Fruit fly (Drosophila melanogaster) whole organism, embryonic: ENCODE results near the gene Cralbp.

Experiments used
- Atf3 ChIP-seq: fragments of 200-800 bp; sonication (Bioruptor generic); optimal IDR thresholded peaks from 3 replicates; lab custom pipeline; 2016; ENCODE audit warnings: missing biosample characterization, missing genetic modification characterization
- Bteb2 ChIP-seq: fragments of 200-800 bp; sonication (Bioruptor generic); optimal IDR thresholded peaks from 2 replicates; lab custom pipeline; 2016; ENCODE audit warnings: missing biosample characterization, missing genetic modification characterization
- CG10147 ChIP-seq: fragments of 200-800 bp; sonication (Bioruptor generic); optimal IDR thresholded peaks from 2 replicates; lab custom pipeline; 2019; ENCODE audit warnings: missing biosample characterization, mild to moderate bottlenecking, missing genetic modification characterization, moderate library complexity
- CG12219 ChIP-seq: fragments of 200-800 bp; sonication (Bioruptor generic); optimal IDR thresholded peaks from 3 replicates; lab custom pipeline; 2018; ENCODE audit warnings: missing biosample characterization, mild to moderate bottlenecking, missing genetic modification characterization
- CG12236 ChIP-seq: fragments of 200-800 bp; sonication (Bioruptor generic); optimal IDR thresholded peaks from 2 replicates; lab custom pipeline; 2016; ENCODE audit warnings: missing biosample characterization, missing genetic modification characterization
- CG12391 ChIP-seq: fragments of 200-800 bp; sonication (Bioruptor generic); optimal IDR thresholded peaks from 3 replicates; lab custom pipeline; 2018; ENCODE audit warnings: missing biosample characterization, mild to moderate bottlenecking, missing genetic modification characterization, moderate library complexity
- CG12942 ChIP-seq: fragments of 200-800 bp; sonication (Bioruptor generic); optimal IDR thresholded peaks from 3 replicates; lab custom pipeline; 2016; ENCODE audit warnings: missing biosample characterization, missing genetic modification characterization
- CG13624 ChIP-seq: fragments of 200-800 bp; sonication (Bioruptor generic); optimal IDR thresholded peaks from 2 replicates; lab custom pipeline; 2016; ENCODE audit warnings: missing biosample characterization, missing genetic modification characterization
- CG13894 ChIP-seq: fragments of 200-800 bp; sonication (Bioruptor generic); optimal IDR thresholded peaks from 3 replicates; lab custom pipeline; 2018; ENCODE audit warnings: missing biosample characterization, mild to moderate bottlenecking, missing genetic modification characterization, moderate library complexity
- CG14860 ChIP-seq: fragments of 200-800 bp; sonication (Bioruptor generic); IDR thresholded peaks from 3 replicates; pipeline ENCODE4 v1.3.6; 2022; ENCODE audit warnings: missing biosample characterization, missing genetic modification characterization; ENCODE audit not compliant: partially characterized antibody
- CG15601 ChIP-seq: fragments of 200-800 bp; sonication (Bioruptor generic); optimal IDR thresholded peaks from 3 replicates; lab custom pipeline; 2019; ENCODE audit warnings: missing biosample characterization, mild to moderate bottlenecking, missing genetic modification characterization, moderate library complexity
- CG17328 ChIP-seq: fragments of 200-800 bp; sonication (Bioruptor generic); IDR thresholded peaks from 2 replicates; pipeline ENCODE4 v1.3.6; 2022; ENCODE audit warnings: missing biosample characterization, missing genetic modification characterization
- CG17359 ChIP-seq: fragments of 200-800 bp; sonication (Bioruptor generic); optimal IDR thresholded peaks from 3 replicates; lab custom pipeline; 2018; ENCODE audit warnings: missing biosample characterization, mild to moderate bottlenecking, missing genetic modification characterization, moderate library complexity
- CG2199 ChIP-seq: fragments of 200-800 bp; sonication (Bioruptor generic); IDR thresholded peaks from 3 replicates; pipeline ENCODE4 v1.3.6; 2022; ENCODE audit warnings: missing biosample characterization, missing genetic modification characterization
- CG2712 ChIP-seq: fragments of 200-800 bp; optimal IDR thresholded peaks from 3 replicates; lab custom pipeline; 2019; ENCODE audit warnings: missing biosample characterization, mild to moderate bottlenecking, missing genetic modification characterization, moderate library complexity
- CG31365 ChIP-seq: fragments of 200-800 bp; sonication (Bioruptor generic); optimal IDR thresholded peaks from 2 replicates; lab custom pipeline; 2018; ENCODE audit warnings: missing biosample characterization, mild to moderate bottlenecking, missing genetic modification characterization
- CG33213 ChIP-seq: fragments of 200-800 bp; sonication (Bioruptor generic); optimal IDR thresholded peaks from 3 replicates; lab custom pipeline; 2016; ENCODE audit warnings: missing biosample characterization, missing genetic modification characterization
- CG3995 ChIP-seq: fragments of 200-800 bp; sonication (Bioruptor generic); optimal IDR thresholded peaks from 3 replicates; lab custom pipeline; 2016; ENCODE audit warnings: missing biosample characterization, missing genetic modification characterization
- CG5245 ChIP-seq: fragments of 200-800 bp; sonication (Bioruptor generic); optimal IDR thresholded peaks from 3 replicates; lab custom pipeline; 2016; ENCODE audit warnings: missing biosample characterization, missing genetic modification characterization
- CG7963 ChIP-seq: fragments of 200-800 bp; sonication (Bioruptor generic); IDR thresholded peaks from 3 replicates; pipeline ENCODE4 v1.3.6; 2022; ENCODE audit warnings: missing biosample characterization, missing genetic modification characterization; ENCODE audit not compliant: partially characterized antibody
- Camta ChIP-seq: fragments of 200-800 bp; sonication (Bioruptor generic); optimal IDR thresholded peaks from 2 replicates; lab custom pipeline; 2016; ENCODE audit warnings: missing biosample characterization, missing genetic modification characterization
- Chrac-16 ChIP-seq: fragments of 200-800 bp; sonication (Bioruptor generic); optimal IDR thresholded peaks from 3 replicates; lab custom pipeline; 2016; ENCODE audit warnings: missing biosample characterization, missing genetic modification characterization
- Dbx ChIP-seq: fragments of 200-800 bp; sonication (Bioruptor generic); IDR thresholded peaks from 3 replicates; pipeline ENCODE4 v1.3.6; 2022; ENCODE audit warnings: missing biosample characterization, missing genetic modification characterization
- Dek ChIP-seq: fragments of 200-800 bp; sonication (Bioruptor generic); optimal IDR thresholded peaks from 3 replicates; lab custom pipeline; 2019; ENCODE audit warnings: missing biosample characterization, mild to moderate bottlenecking, missing genetic modification characterization, moderate library complexity
- Dll ChIP-seq: fragments of 200-800 bp; sonication (Bioruptor generic); IDR thresholded peaks from 4 replicates; pipeline ENCODE4 v1.3.6; 2022; ENCODE audit warnings: missing biosample characterization, missing genetic modification characterization; ENCODE audit not compliant: partially characterized antibody
- Dref ChIP-seq: fragments of 200-800 bp; sonication (Bioruptor generic); IDR thresholded peaks from 2 replicates; pipeline ENCODE4 v1.3.6; 2022; ENCODE audit warnings: missing biosample characterization, missing genetic modification characterization
- Ets97D ChIP-seq: fragments of 200-800 bp; sonication (Bioruptor generic); optimal IDR thresholded peaks from 3 replicates; lab custom pipeline; 2016; ENCODE audit warnings: missing biosample characterization, missing genetic modification characterization
- Gug ChIP-seq: fragments of 200-800 bp; sonication (Bioruptor generic); IDR thresholded peaks from 4 replicates; pipeline ENCODE4 v1.3.6; 2022; ENCODE audit warnings: missing biosample characterization, missing genetic modification characterization
- Hmx ChIP-seq: fragments of 200-800 bp; sonication (Bioruptor generic); optimal IDR thresholded peaks from 2 replicates; lab custom pipeline; 2016; ENCODE audit warnings: missing biosample characterization, missing genetic modification characterization
- Hsf ChIP-seq: fragments of 200-800 bp; sonication (Bioruptor generic); optimal IDR thresholded peaks from 3 replicates; lab custom pipeline; 2016; ENCODE audit warnings: missing biosample characterization, missing genetic modification characterization
- MBD-R2 ChIP-seq: fragments of 200-800 bp; sonication (Bioruptor generic); IDR thresholded peaks from 2 replicates; pipeline ENCODE4 v1.3.6; 2022; ENCODE audit warnings: missing biosample characterization, missing genetic modification characterization
- Med ChIP-seq: fragments of 200-800 bp; sonication (Bioruptor generic); peaks from one replicate; lab custom pipeline; 2016; ENCODE audit warnings: missing biosample characterization, missing genetic modification characterization, mild to moderate bottlenecking, inconsistent platforms, moderate library complexity
- Mes4 ChIP-seq: fragments of 200-800 bp; sonication (Bioruptor generic); optimal IDR thresholded peaks from 2 replicates; lab custom pipeline; 2016; ENCODE audit warnings: missing biosample characterization, missing genetic modification characterization
- Side ChIP-seq: fragments of 200-800 bp; sonication (Bioruptor generic); optimal IDR thresholded peaks from 2 replicates; lab custom pipeline; 2016; ENCODE audit warnings: missing biosample characterization, missing genetic modification characterization
- bcd ChIP-seq: fragments of 200-800 bp; sonication (Bioruptor generic); optimal IDR thresholded peaks from 2 replicates; lab custom pipeline; 2017; ENCODE audit warnings: missing biosample characterization, mild to moderate bottlenecking, missing genetic modification characterization
- br ChIP-seq: fragments of >200 bp; optimal IDR thresholded peaks from 2 replicates; lab custom pipeline; 2017
- chif ChIP-seq, 2 experiments: fragments of 200-800 bp; sonication (Bioruptor generic); optimal IDR thresholded peaks; 3 replicates each; lab custom pipeline; 2016; ENCODE audit warnings: missing biosample characterization in 2 of 2, missing genetic modification characterization in 2 of 2
- croc ChIP-seq: fragments of 200-800 bp; sonication (Bioruptor generic); conservative IDR thresholded peaks from 3 replicates; pipeline ENCODE4 v1.3.6; 2022; ENCODE audit warnings: missing biosample characterization, missing genetic modification characterization
- fd64A ChIP-seq: fragments of 200-800 bp; sonication (Bioruptor generic); optimal IDR thresholded peaks from 3 replicates; lab custom pipeline; 2018; ENCODE audit warnings: missing biosample characterization, mild to moderate bottlenecking, missing genetic modification characterization
- fru ChIP-seq: fragments of >200 bp; optimal IDR thresholded peaks from 2 replicates; lab custom pipeline; 2017
- gcm ChIP-seq: fragments of 200-800 bp; sonication (Bioruptor generic); optimal IDR thresholded peaks from 2 replicates; lab custom pipeline; 2019; ENCODE audit warnings: missing biosample characterization, mild to moderate bottlenecking, missing genetic modification characterization, moderate library complexity
- grau ChIP-seq: fragments of 200-800 bp; optimal IDR thresholded peaks from 3 replicates; lab custom pipeline; 2019; ENCODE audit warnings: missing biosample characterization, mild to moderate bottlenecking, missing genetic modification characterization, moderate library complexity
- grn ChIP-seq: fragments of 200-800 bp; sonication (Bioruptor generic); optimal IDR thresholded peaks from 3 replicates; lab custom pipeline; 2017; ENCODE audit warnings: missing biosample characterization, missing genetic modification characterization
- her ChIP-seq: fragments of 200-800 bp; sonication (Bioruptor generic); optimal IDR thresholded peaks from 2 replicates; lab custom pipeline; 2016; ENCODE audit warnings: missing biosample characterization, missing genetic modification characterization
- kah ChIP-seq: fragments of 200-800 bp; sonication (Bioruptor generic); optimal IDR thresholded peaks from 2 replicates; lab custom pipeline; 2018; ENCODE audit warnings: missing biosample characterization, mild to moderate bottlenecking, missing genetic modification characterization
- lbe ChIP-seq: fragments of 200-800 bp; sonication (Bioruptor generic); optimal IDR thresholded peaks from 2 replicates; lab custom pipeline; 2016; ENCODE audit warnings: missing biosample characterization, mild to moderate bottlenecking, missing genetic modification characterization
- lilli ChIP-seq: fragments of 200-800 bp; sonication (Bioruptor generic); optimal IDR thresholded peaks from 3 replicates; lab custom pipeline; 2016; ENCODE audit warnings: missing biosample characterization, missing genetic modification characterization
- p53 ChIP-seq: fragments of 200-800 bp; sonication (Bioruptor generic); optimal IDR thresholded peaks from 2 replicates; lab custom pipeline; 2016; ENCODE audit warnings: missing biosample characterization, missing genetic modification characterization
- row ChIP-seq: fragments of 200-800 bp; sonication (Bioruptor generic); IDR thresholded peaks from 3 replicates; pipeline ENCODE4 v1.3.6; 2022; ENCODE audit warnings: missing biosample characterization, missing genetic modification characterization
- sr ChIP-seq: fragments of 200-800 bp; sonication (Bioruptor generic); IDR thresholded peaks from 3 replicates; pipeline ENCODE4 v1.3.6; 2022; ENCODE audit warnings: missing biosample characterization, missing genetic modification characterization
- tx ChIP-seq: fragments of 200-800 bp; sonication (Bioruptor generic); optimal IDR thresholded peaks from 2 replicates; lab custom pipeline; 2016; ENCODE audit warnings: missing biosample characterization, missing genetic modification characterization
- vvl ChIP-seq: fragments of 200-800 bp; sonication (Bioruptor generic); IDR thresholded peaks from 2 replicates; pipeline ENCODE4 v1.3.6; 2022; ENCODE audit warnings: missing biosample characterization, missing genetic modification characterization
- zfh2 ChIP-seq: fragments of 200-800 bp; sonication (Bioruptor generic); optimal IDR thresholded peaks from 2 replicates; lab custom pipeline; 2016; ENCODE audit warnings: missing biosample characterization, missing genetic modification characterization

Gene Cralbp

DNA sequence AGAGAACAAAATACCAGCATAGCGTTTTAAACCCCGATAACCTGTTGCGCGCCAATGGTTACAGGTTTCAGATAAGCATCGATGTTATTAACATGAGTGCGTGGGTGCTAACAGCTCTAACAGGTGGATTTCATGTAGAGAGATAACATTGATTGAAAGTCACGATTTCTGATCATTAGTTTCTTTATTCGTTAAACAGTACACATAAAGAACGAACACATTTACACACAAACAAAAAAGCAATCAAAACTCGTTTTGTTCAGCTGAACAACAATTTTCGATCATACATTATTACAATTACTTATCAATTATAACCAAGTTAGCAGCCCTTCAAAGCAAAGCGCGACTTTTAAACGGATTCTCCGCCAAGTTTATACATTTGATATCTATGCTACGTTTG lies 3.1 kb upstream of the Cralbp start (continued):
- TF ChIP-seq CG12219 (GFP tag; lab: Kevin White, UChicago) (no peak), CG33213 (peak; percentile 14), croc (GFP tag; lab: Robert Waterston, UW) (no peak), tx (GFP tag; lab: Kevin White, UChicago) (no peak), bcd (no peak), CG13894 (tag; lab: Kevin White, UChicago) (peak; percentile 10), CG17328 (GFP tag; lab: Robert Waterston, UW) (no peak), Dll (peak; percentile 38; the same call in 1 of the 4 replicates), gcm (GFP tag; lab: Kevin White, UChicago) (peak; percentile 1), her (GFP tag; lab: Kevin White, UChicago) (peak; percentile 54), CG31365 (tag; lab: Kevin White, UChicago) (no peak), CG7963 (GFP tag; lab: Robert Waterston, UW) (no peak), Camta (peak; percentile 25), fru (lab: Kevin White, UChicago) (no peak), CG2712 (peak; percentile 52), CG17359 (peak; percentile 41), Hmx (no peak), Bteb2 (GFP tag; lab: Kevin White, UChicago) (peak; percentile 13), CG12391 (peak; percentile 47), Mes4 (no peak), Dref (GFP tag; lab: Robert Waterston, UW) (peak; percentile 59), grau (tag; lab: Kevin White, UChicago) (peak; percentile 24), Med (GFP tag; lab: Kevin White, UChicago) (peak; percentile 92), Side (peak; percentile 51), CG2199 (GFP tag; lab: Robert Waterston, UW) (no peak), Atf3 (GFP tag; lab: Kevin White, UChicago) (no peak), CG14860 (GFP tag; lab: Robert Waterston, UW) (no peak), CG15601 (tag; lab: Kevin White, UChicago) (peak; percentile 63), Ets97D (GFP tag; lab: Kevin White, UChicago) (peak; percentile 49), Hsf (GFP tag; lab: Kevin White, UChicago) (peak; percentile 8), fd64A (no peak), CG5245 (GFP tag; lab: Kevin White, UChicago) (peak; percentile 27), lbe (GFP tag; lab: Kevin White, UChicago) (peak; percentile 66), Dbx (0 out of 3 replicates have a peak, but pooled peaks have one; percentile 31), grn (peak; percentile 100), CG3995 (GFP tag; lab: Kevin White, UChicago) (peak; percentile 96), Dek (tag; lab: Kevin White, UChicago) (no peak), kah (peak; percentile 91), zfh2 (GFP tag; lab: Kevin White, UChicago) (peak; percentile 38), row (GFP tag; lab: Robert Waterston, UW) (peak; percentile 20; the same call in 1 of the 3 replicates), CG10147 (GFP tag; lab: Kevin White, UChicago) (peak; percentile 51), CG13624 (GFP tag; lab: Kevin White, UChicago) (peak; percentile 65), sr (GFP tag; lab: Robert Waterston, UW) (peak; percentile 95), chif (GFP tag; optimal IDR thresholded peaks at IDR 0.05; lab: Kevin White, UChicago) (peak in 1 of 2 experiments; percentile 18), Chrac-16 (GFP tag; lab: Kevin White, UChicago) (peak; percentile 22), CG12942 (no peak), CG12236 (GFP tag; lab: Kevin White, UChicago) (no peak), vvl (GFP tag; lab: Robert Waterston, UW) (no peak; the same call in 1 of the 2 replicates), lilli (peak; percentile 58), MBD-R2 (GFP tag; lab: Robert Waterston, UW) (no peak; the same call in 1 of the 2 replicates), br (no peak), p53 (GFP tag; lab: Kevin White, UChicago) (no peak), Gug (GFP tag; lab: Robert Waterston, UW) (no peak)
